Fruit fly (Drosophila melanogaster) whole organism, adult: Measurements from ENCODE around the gene CG10674.

ENCODE experiments used
- CG11617 ChIP-seq: fragments of 200-800 bp; sonication (Bioruptor generic); optimal IDR thresholded peaks from 2 replicates; lab custom pipeline; 2017; ENCODE audit warnings: mild to moderate bottlenecking, missing biosample characterization, missing genetic modification reagents, missing genetic modification characterization
- CG5204 ChIP-seq: fragments of 200-800 bp; sonication (Bioruptor generic); optimal IDR thresholded peaks from 2 replicates; lab custom pipeline; 2016; ENCODE audit warnings: missing biosample characterization, missing genetic modification characterization
- Clk ChIP-seq: fragments of 200-800 bp; sonication (Bioruptor generic); optimal IDR thresholded peaks from 2 replicates; lab custom pipeline; 2017; ENCODE audit warnings: missing biosample characterization, missing genetic modification characterization
- Mnt ChIP-seq: fragments of 200-800 bp; sonication (Bioruptor generic); optimal IDR thresholded peaks from 2 replicates; lab custom pipeline; 2016; ENCODE audit warnings: missing biosample characterization, mild to moderate bottlenecking, missing genetic modification characterization
- kay ChIP-seq: fragments of 200-800 bp; sonication (Bioruptor generic); peaks from one replicate; lab custom pipeline; 2016; ENCODE audit warnings: missing biosample characterization, missing genetic modification characterization, borderline replicate concordance
- toe ChIP-seq: fragments of 200-800 bp; sonication (Bioruptor generic); optimal IDR thresholded peaks from 2 replicates; lab custom pipeline; 2016; ENCODE audit warnings: missing biosample characterization, missing genetic modification characterization

dm6 chr3L:5178903-5179302 lies 42.8 kb upstream of the CG10674 start:
- TF ChIP-seq kay (GFP tag; lab: Kevin White, UChicago) = no peak
- no peak for TF ChIP-seq Clk (GFP tag; lab: Kevin White, UChicago)
- TF ChIP-seq Mnt (GFP tag; lab: Kevin White, UChicago) = no peak
- TF ChIP-seq CG11617 (GFP tag; lab: Kevin White, UChicago) = no peak
- no peak for TF ChIP-seq CG5204
- TF ChIP-seq toe = no peak
